Worm (Caenorhabditis elegans): ENCODE measurements around the gene atg-18.

atg-18 gene

DNA sequence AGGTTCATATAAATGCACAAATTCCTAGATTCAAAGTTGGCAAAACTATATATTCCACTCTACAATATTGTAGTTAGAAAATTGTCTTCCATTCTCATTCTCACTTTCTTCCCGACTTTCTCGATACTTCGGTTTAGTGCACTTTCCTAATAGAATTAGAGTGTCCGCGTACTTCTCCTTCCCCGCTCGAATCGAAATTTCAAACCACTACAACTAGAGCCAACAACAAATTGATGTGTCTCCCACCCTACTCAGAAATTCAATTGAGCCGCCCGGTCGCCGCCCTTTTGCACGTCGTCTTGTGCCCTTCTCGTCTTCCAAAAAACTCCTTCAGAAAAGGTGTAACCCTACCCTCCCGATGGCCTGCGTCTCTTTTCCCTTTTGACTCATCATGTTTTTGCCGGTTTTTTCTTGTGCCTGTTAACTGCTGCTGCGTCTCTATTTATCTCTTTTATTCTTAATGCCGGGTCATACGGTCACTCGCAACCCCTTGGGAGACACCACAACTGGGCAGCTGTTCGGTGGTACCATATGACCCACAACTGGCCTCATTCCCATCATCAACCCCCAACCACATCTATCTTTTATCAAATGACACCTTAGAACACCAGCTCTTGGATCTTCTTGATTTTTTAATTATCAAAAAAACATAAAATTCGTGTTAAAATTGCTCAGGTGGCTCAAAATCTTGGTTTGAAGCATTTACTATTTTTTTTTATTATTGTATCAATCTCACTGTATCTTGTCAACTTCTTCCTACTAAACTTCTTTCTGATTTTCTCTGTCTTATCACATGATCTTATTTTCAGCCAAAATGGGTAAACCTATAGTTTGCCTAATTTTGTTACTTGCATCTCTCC is 36.8 kb downstream of the atg-18 start, which contains the start of gene tag-196:
Gene tag-196 (plus strand): TSS at position 810 of the 860 bp plus-strand sequence.
- no peak for TF ChIP-seq unc-62 (GFP tag; optimal IDR thresholded peaks at IDR 0.05)

DNA sequence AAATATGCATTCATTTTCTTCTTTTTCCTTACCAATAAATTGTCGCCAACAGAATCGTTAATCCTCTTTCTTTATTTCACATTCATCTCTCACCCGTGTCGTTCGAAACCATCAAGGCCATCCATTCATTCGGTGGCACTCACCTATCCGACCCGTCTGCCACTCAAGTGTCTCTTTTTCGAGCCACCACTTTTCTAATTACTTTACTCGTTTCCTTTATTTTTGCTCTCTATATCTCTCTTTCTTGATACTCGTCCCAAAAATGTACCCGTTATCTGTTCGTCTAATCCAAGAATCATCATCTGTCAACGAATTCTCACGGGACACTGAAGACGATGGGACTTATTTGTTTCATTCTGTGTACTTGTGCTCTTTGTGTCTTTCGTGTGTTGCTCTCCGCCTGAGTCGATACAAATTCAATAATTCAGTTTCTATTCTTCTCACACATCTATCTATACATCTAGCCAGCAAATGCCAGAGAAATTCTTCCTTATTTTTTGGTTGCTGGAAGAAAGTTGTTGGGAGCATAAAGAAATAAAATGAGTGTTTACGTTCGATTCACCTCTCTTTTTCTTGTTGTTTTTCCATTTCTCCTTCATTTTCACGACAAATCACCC is 38.3 kb downstream of the atg-18 start:
- no peak for TF ChIP-seq unc-62 (GFP tag; optimal IDR thresholded peaks at IDR 0.05)

DNA sequence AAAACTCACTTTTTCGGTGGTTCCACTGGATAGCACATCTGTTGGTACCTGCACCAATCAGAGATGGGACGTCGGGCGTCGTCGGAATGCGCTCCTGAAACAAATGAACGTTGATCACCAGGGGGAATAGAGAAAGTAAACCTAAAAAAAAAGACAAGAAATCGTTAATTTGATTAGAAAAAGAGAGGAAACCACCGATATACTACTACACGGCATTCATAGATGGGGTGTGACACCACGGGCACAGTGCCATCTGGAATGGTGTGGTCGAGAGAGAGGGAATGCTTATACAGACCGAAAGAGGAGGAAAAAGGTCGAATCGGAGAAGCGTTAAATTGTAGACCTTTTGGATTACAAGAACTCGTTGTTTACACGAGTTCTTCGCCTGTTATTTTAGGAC is 43.0 kb downstream of the atg-18 start, which contains the start of gene C10B5.3:
Gene C10B5.3 (minus strand): TSS at position 101 of the 400 bp plus-strand sequence.
- no peak for TF ChIP-seq unc-62 (GFP tag; optimal IDR thresholded peaks at IDR 0.05)

DNA sequence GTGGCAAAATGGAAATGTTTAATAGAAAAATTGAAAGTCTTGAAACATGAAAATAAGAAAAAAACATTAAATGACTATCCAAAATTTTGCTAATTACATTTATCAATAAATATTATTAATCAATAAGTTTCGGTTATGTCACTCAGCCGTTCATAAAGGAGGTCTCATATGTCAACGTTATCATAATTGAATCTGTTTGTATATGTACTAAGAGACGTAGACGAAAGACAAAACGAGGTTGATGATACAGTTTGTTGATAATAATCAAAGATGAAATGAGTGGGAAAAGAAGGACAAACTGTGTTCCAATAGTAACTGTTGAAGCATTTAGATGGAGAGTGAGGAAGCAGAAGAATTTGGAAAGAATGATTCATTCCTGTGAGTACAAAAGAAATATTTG is 44.2 kb downstream of the atg-18 start:
- TF ChIP-seq unc-62 (GFP tag; optimal IDR thresholded peaks at IDR 0.05): no peak

DNA sequence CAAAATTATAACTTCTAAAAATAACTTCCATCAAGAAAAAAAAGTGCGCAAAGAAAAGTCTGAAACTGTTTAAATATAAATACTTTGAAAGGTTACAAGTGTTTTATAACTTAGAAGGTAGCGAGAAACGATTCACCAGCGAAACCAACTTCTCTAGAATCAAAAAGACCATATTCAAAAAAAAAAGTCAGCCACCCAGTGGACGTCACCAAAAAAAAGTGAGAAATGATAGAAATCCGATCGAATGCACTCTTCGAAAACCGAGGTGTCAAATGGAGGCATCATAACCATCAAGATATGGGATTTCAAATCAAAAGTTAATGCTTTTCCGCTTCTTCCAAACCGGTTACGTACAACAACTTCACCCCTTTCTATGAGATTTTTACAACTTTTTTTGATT is 44.7 kb downstream of the atg-18 start:
- no peak for TF ChIP-seq unc-62 (GFP tag; optimal IDR thresholded peaks at IDR 0.05)

DNA sequence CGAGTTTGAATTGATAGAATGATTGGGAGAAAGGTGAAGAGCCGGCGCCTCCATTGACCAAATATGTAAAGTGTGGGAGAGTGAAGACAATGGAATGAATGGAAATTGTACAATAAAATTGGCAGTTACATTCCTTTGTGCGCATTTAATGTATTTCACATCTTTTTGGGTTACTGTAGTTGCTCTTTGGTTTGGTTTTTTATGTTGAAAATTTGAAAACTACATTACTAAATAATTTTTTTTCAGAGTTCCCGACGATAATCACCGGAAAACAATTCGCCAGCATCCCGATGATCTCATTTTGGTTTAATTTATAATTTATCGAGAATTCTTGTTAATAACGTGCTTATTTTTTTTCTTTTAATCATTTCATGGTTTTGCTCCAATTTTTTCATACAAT is 50.2 kb downstream of the atg-18 start, which contains the start of gene C10B5.1:
Gene C10B5.1 (plus strand): TSS at position 301 of the 400 bp plus-strand sequence.
- TF ChIP-seq unc-62 (GFP tag; optimal IDR thresholded peaks at IDR 0.05): no peak

Data from whole organism, dauer.